Fruit fly (Drosophila melanogaster) whole organism, embryonic: ENCODE results near the gene CG33552.
A peak's percentile ranks its signal among the peaks of the same experiment; 100 is the strongest.

Experiments
- Antp ChIP-seq: fragments of 200-800 bp; sonication (Bioruptor generic); optimal IDR thresholded peaks from 3 replicates; lab custom pipeline; 2016; ENCODE audit warnings: missing biosample characterization, missing genetic modification characterization
- Atf-2 ChIP-seq: fragments of 200-800 bp; sonication (Bioruptor generic); optimal IDR thresholded peaks from 2 replicates; lab custom pipeline; 2016; ENCODE audit warnings: missing biosample characterization, missing genetic modification characterization
- BEAF-32 ChIP-seq: fragments of 200-800 bp; sonication (Bioruptor generic); optimal IDR thresholded peaks from 3 replicates; lab custom pipeline; 2017; ENCODE audit warnings: missing biosample characterization, missing genetic modification characterization, mild to moderate bottlenecking, moderate library complexity, missing genetic modification reagents
- CG10147 ChIP-seq: fragments of 200-800 bp; sonication (Bioruptor generic); optimal IDR thresholded peaks from 2 replicates; lab custom pipeline; 2019; ENCODE audit warnings: missing biosample characterization, mild to moderate bottlenecking, missing genetic modification characterization, moderate library complexity
- CG12236 ChIP-seq: fragments of 200-800 bp; sonication (Bioruptor generic); optimal IDR thresholded peaks from 2 replicates; lab custom pipeline; 2016; ENCODE audit warnings: missing biosample characterization, missing genetic modification characterization
- CG1233 ChIP-seq: fragments of 200-800 bp; sonication (Bioruptor generic); optimal IDR thresholded peaks from 4 replicates; lab custom pipeline; 2018; ENCODE audit warnings: missing biosample characterization, mild to moderate bottlenecking, missing genetic modification characterization
- CG15479 ChIP-seq: fragments of 200-800 bp; sonication (Bioruptor generic); optimal IDR thresholded peaks from 3 replicates; lab custom pipeline; 2019; ENCODE audit warnings: missing biosample characterization, mild to moderate bottlenecking, missing genetic modification characterization, moderate library complexity
- CG17568 ChIP-seq: fragments of 200-800 bp; sonication (Bioruptor generic); optimal IDR thresholded peaks from 2 replicates; lab custom pipeline; 2018; ENCODE audit warnings: missing biosample characterization, mild to moderate bottlenecking, missing genetic modification characterization, moderate library complexity
- CG3065 ChIP-seq: fragments of 200-800 bp; sonication (Bioruptor generic); optimal IDR thresholded peaks from 2 replicates; lab custom pipeline; 2016; ENCODE audit warnings: missing biosample characterization, missing genetic modification characterization
- CG32772 ChIP-seq: fragments of 200-800 bp; sonication (Bioruptor generic); IDR thresholded peaks from 2 replicates; pipeline ENCODE4 v1.3.6; 2022; ENCODE audit warnings: missing biosample characterization, missing genetic modification characterization
- CG6689 ChIP-seq: fragments of 200-800 bp; sonication (Bioruptor generic); IDR thresholded peaks from 2 replicates; pipeline ENCODE4 v1.3.6; 2022; ENCODE audit warnings: missing biosample characterization, missing genetic modification characterization
- CG7357 ChIP-seq: fragments of 200-800 bp; sonication (Bioruptor generic); IDR thresholded peaks from 3 replicates; pipeline ENCODE4 v1.3.6; 2022; ENCODE audit warnings: missing biosample characterization, missing genetic modification characterization
- CG8924 ChIP-seq: fragments of 200-800 bp; optimal IDR thresholded peaks from 3 replicates; lab custom pipeline; 2019; ENCODE audit warnings: missing biosample characterization, mild to moderate bottlenecking, missing genetic modification characterization, moderate library complexity
- Dad ChIP-seq: fragments of 200-800 bp; sonication (Bioruptor generic); optimal IDR thresholded peaks from 3 replicates; lab custom pipeline; 2016; ENCODE audit warnings: missing biosample characterization, missing genetic modification characterization
- Dfd ChIP-seq, 2 experiments: fragments of >200 bp; optimal IDR thresholded peaks; 2 replicates each; lab custom pipeline; 2017; ENCODE audit warnings: missing biosample characterization in 2 of 2, missing genetic modification characterization in 2 of 2
- Doc2 ChIP-seq: fragments of 200-800 bp; sonication (Bioruptor generic); IDR thresholded peaks from 2 replicates; pipeline ENCODE4 v1.3.6; 2022; ENCODE audit warnings: missing biosample characterization, missing genetic modification characterization
- Med ChIP-seq: fragments of 200-800 bp; sonication (Bioruptor generic); peaks from one replicate; lab custom pipeline; 2016; ENCODE audit warnings: missing biosample characterization, missing genetic modification characterization, mild to moderate bottlenecking, inconsistent platforms, moderate library complexity
- Neu2 ChIP-seq: fragments of 200-800 bp; sonication (Bioruptor generic); optimal IDR thresholded peaks from 3 replicates; lab custom pipeline; 2016; ENCODE audit warnings: missing biosample characterization, missing genetic modification characterization, borderline replicate concordance
- Optix ChIP-seq: fragments of 200-800 bp; sonication (Bioruptor generic); IDR thresholded peaks from 3 replicates; pipeline ENCODE4 v1.3.6; 2022; ENCODE audit warnings: missing biosample characterization, missing genetic modification characterization
- Rx ChIP-seq: fragments of 200-800 bp; sonication (Bioruptor generic); IDR thresholded peaks from 2 replicates; pipeline ENCODE4 v1.3.6; 2022; ENCODE audit warnings: missing biosample characterization, missing genetic modification characterization
- Ssrp ChIP-seq: fragments of 200-800 bp; sonication (Bioruptor generic); optimal IDR thresholded peaks from 2 replicates; lab custom pipeline; 2018; ENCODE audit warnings: missing biosample characterization, mild to moderate bottlenecking, missing genetic modification characterization, moderate library complexity
- ab ChIP-seq: fragments of 200-800 bp; sonication (Bioruptor generic); optimal IDR thresholded peaks from 2 replicates; lab custom pipeline; 2016; ENCODE audit warnings: missing biosample characterization, missing genetic modification characterization
- al ChIP-seq: fragments of 200-800 bp; sonication (Bioruptor generic); IDR thresholded peaks from 2 replicates; pipeline ENCODE4 v1.3.6; 2022; ENCODE audit warnings: missing biosample characterization, missing genetic modification characterization
- btn ChIP-seq: fragments of 200-800 bp; sonication (Bioruptor generic); optimal IDR thresholded peaks from 2 replicates; lab custom pipeline; 2016; ENCODE audit warnings: missing biosample characterization, missing genetic modification characterization
- chm ChIP-seq: fragments of 200-800 bp; sonication (Bioruptor generic); IDR thresholded peaks from 2 replicates; pipeline ENCODE4 v1.3.6; 2022; ENCODE audit warnings: missing biosample characterization, missing genetic modification characterization
- ci ChIP-seq: fragments of 200-800 bp; sonication (Bioruptor generic); IDR thresholded peaks from 3 replicates; pipeline ENCODE4 v1.3.6; 2022; ENCODE audit warnings: missing biosample characterization, missing genetic modification characterization
- crc ChIP-seq: fragments of 200-800 bp; sonication (Bioruptor generic); optimal IDR thresholded peaks from 2 replicates; lab custom pipeline; 2016; ENCODE audit warnings: missing biosample characterization, missing genetic modification characterization
- dm ChIP-seq: fragments of 200-800 bp; sonication (Bioruptor generic); optimal IDR thresholded peaks from 3 replicates; lab custom pipeline; 2016; ENCODE audit warnings: missing biosample characterization, missing genetic modification characterization
- gce ChIP-seq: fragments of 200-800 bp; sonication (Bioruptor generic); IDR thresholded peaks from 3 replicates; pipeline ENCODE4 v1.3.6; 2022; ENCODE audit warnings: missing biosample characterization, missing genetic modification characterization
- gsb ChIP-seq: fragments of 200-800 bp; sonication (Bioruptor generic); IDR thresholded peaks from 2 replicates; pipeline ENCODE4 v1.3.6; 2022; ENCODE audit warnings: missing biosample characterization, missing genetic modification characterization
- kay ChIP-seq: fragments of 200-800 bp; sonication (Bioruptor generic); optimal IDR thresholded peaks from 2 replicates; lab custom pipeline; 2016; ENCODE audit warnings: missing biosample characterization, missing genetic modification characterization
- lov ChIP-seq, 2 experiments: fragments of 200-800 bp in 1 of 2; fragments of >200 bp in 1 of 2; sonication (Bioruptor generic) in 1 of 2; IDR thresholded peaks in 1 of 2; optimal IDR thresholded peaks in 1 of 2; 2 replicates in 1 of 2; 3 replicates in 1 of 2; pipeline versions ENCODE4 v1.3.6 to Lab custom; 2017 to 2022; ENCODE audit warnings: missing biosample characterization in 1 of 2, missing genetic modification characterization in 1 of 2
- nom ChIP-seq: fragments of 200-800 bp; sonication (Bioruptor generic); optimal IDR thresholded peaks from 2 replicates; lab custom pipeline; 2017; ENCODE audit warnings: missing biosample characterization, missing genetic modification characterization, mild to moderate bottlenecking, moderate library complexity, missing genetic modification reagents
- salm ChIP-seq: fragments of 200-800 bp; sonication (Bioruptor generic); optimal IDR thresholded peaks from 2 replicates; lab custom pipeline; 2018; ENCODE audit warnings: missing biosample characterization, mild to moderate bottlenecking, missing genetic modification characterization
- sens ChIP-seq: fragments of 200-800 bp; sonication (Bioruptor generic); peaks from one replicate; lab custom pipeline; 2016; ENCODE audit warnings: missing biosample characterization, missing genetic modification characterization
- sens-2 ChIP-seq: fragments of 200-800 bp; sonication (Bioruptor generic); IDR thresholded peaks from 2 replicates; pipeline ENCODE4 v1.3.6; 2022; ENCODE audit warnings: missing biosample characterization, missing genetic modification characterization
- shn ChIP-seq: fragments of 200-800 bp; sonication (Bioruptor generic); optimal IDR thresholded peaks from 3 replicates; lab custom pipeline; 2016; ENCODE audit warnings: missing biosample characterization, missing genetic modification characterization
- sim ChIP-seq: fragments of 200-800 bp; sonication (Bioruptor generic); IDR thresholded peaks from 2 replicates; pipeline ENCODE4 v1.3.6; 2022; ENCODE audit warnings: missing biosample characterization, missing genetic modification characterization
- trh ChIP-seq: fragments of 200-800 bp; sonication (Bioruptor generic); optimal IDR thresholded peaks from 2 replicates; lab custom pipeline; 2016; ENCODE audit warnings: missing biosample characterization, missing genetic modification characterization
- vvl ChIP-seq: fragments of 200-800 bp; sonication (Bioruptor generic); IDR thresholded peaks from 2 replicates; pipeline ENCODE4 v1.3.6; 2022; ENCODE audit warnings: missing biosample characterization, missing genetic modification characterization
- zen2 ChIP-seq: fragments of 200-800 bp; sonication (Bioruptor generic); IDR thresholded peaks from 3 replicates; pipeline ENCODE4 v1.3.6; 2022; ENCODE audit warnings: missing biosample characterization, missing genetic modification characterization; ENCODE audit not compliant: partially characterized antibody

Gene CG33552

DNA sequence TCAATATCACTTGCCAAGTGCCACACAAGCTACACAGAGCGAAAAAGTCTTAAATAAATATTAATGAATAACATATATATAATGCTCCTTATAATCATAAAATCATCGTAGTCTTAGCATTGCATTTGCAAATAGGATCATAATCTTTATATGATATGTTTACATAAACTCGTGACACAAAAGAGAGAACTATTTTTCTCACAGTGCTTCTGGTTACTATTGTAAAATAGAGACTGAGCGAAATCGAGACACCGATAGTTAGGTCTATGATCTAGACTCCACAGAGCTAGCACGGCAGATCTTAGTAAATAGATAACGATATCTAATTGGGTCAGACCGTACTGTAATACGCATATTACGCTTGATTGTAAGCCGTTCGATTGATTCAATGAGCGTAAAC is 27.4 kb downstream of the CG33552 start (continued):
- peak; percentile 82 for TF ChIP-seq CG8924
- TF ChIP-seq zen2 (GFP tag; lab: Robert Waterston, UW): no peak
- no peak for TF ChIP-seq Rx (GFP tag; lab: Robert Waterston, UW)
- TF ChIP-seq ab (GFP tag; lab: Kevin White, UChicago): no peak
- no peak for TF ChIP-seq Atf-2
- no peak for TF ChIP-seq crc (GFP tag; lab: Kevin White, UChicago)
- TF ChIP-seq lov (optimal IDR thresholded peaks at IDR 0.05; lab: Kevin White, UChicago): no peak
- no peak for TF ChIP-seq lov (GFP tag; IDR thresholded peaks at IDR 0.05; lab: Robert Waterston, UW)
- TF ChIP-seq CG6689: no peak
- TF ChIP-seq kay (GFP tag; lab: Kevin White, UChicago): peak; percentile 55
- TF ChIP-seq nom (GFP tag; lab: Kevin White, UChicago): no peak
- peak; percentile 91 for TF ChIP-seq ci (GFP tag; lab: Robert Waterston, UW)
- TF ChIP-seq CG32772 (GFP tag; lab: Robert Waterston, UW): no peak
- peak; percentile 72 for TF ChIP-seq Ssrp
- peak; percentile 9 for TF ChIP-seq trh (GFP tag; lab: Kevin White, UChicago)
- no peak for TF ChIP-seq btn (GFP tag; lab: Kevin White, UChicago)
- no peak for TF ChIP-seq Neu2
- TF ChIP-seq chm (GFP tag; lab: Robert Waterston, UW): peak; percentile 73
- TF ChIP-seq al (GFP tag; lab: Robert Waterston, UW): peak; percentile 48; the same call in 1 of the 2 replicates
- TF ChIP-seq Dfd (GFP tag; optimal IDR thresholded peaks at IDR 0.05; lab: Kevin White, UChicago): no peak
- no peak for TF ChIP-seq gce
- no peak for TF ChIP-seq gsb
- TF ChIP-seq Antp (GFP tag; lab: Kevin White, UChicago): no peak
- TF ChIP-seq sens-2 (GFP tag; lab: Robert Waterston, UW): peak; percentile 67
- TF ChIP-seq CG10147 (GFP tag; lab: Kevin White, UChicago): no peak
- no peak for TF ChIP-seq CG3065 (GFP tag; lab: Kevin White, UChicago)
- TF ChIP-seq shn (GFP tag; lab: Kevin White, UChicago): no peak
- no peak for TF ChIP-seq CG15479 (GFP tag; lab: Kevin White, UChicago)
- TF ChIP-seq Dad (GFP tag; lab: Kevin White, UChicago): no peak
- no peak for TF ChIP-seq CG7357
- no peak for TF ChIP-seq dm (GFP tag; lab: Kevin White, UChicago)

DNA sequence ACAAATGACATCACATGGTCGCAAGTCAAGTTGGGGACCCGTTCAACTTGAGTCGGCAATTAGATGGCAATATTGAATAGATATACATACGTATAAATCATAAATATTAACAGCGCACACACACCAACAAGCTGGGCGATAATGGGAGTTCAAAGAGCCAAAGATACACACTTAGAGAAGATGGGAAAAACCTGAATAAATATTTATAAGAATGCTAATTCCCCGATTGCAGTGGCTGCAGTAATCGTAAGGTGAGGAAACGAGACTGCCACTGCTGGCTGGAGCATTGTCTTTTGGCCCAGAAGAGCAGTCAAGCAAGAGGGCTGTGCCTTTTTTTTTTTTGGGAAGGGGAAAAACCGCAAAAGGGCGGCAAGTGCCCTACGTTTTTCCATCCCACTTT is 27.9 kb downstream of the CG33552 start:
- peak; percentile 60; the same call in 1 of the 2 replicates for TF ChIP-seq vvl (GFP tag; lab: Robert Waterston, UW)
- peak; percentile 62 for TF ChIP-seq Med (GFP tag; lab: Kevin White, UChicago)
- peak; percentile 8 for TF ChIP-seq salm (tag; lab: Kevin White, UChicago)
- TF ChIP-seq Optix (GFP tag; lab: Robert Waterston, UW): 0 out of 3 replicates have a peak, but pooled peaks have one; percentile 12
- TF ChIP-seq Doc2 (GFP tag; lab: Robert Waterston, UW): no peak
- TF ChIP-seq BEAF-32 (GFP tag; lab: Kevin White, UChicago): no peak
- TF ChIP-seq CG17568: peak; percentile 32
- TF ChIP-seq sim (GFP tag; lab: Robert Waterston, UW): no peak
- TF ChIP-seq CG12236: no peak
- TF ChIP-seq sens (GFP tag; lab: Kevin White, UChicago): peak; percentile 60
- no peak for TF ChIP-seq CG1233 (GFP tag; lab: Kevin White, UChicago)
- TF ChIP-seq, all 482 proteins: peak for 6
